Worm (Caenorhabditis elegans) whole organism, late embryonic: ENCODE measurements around the gene ebp-3.

ENCODE experiments used
- hlh-13 ChIP-seq: fragments of 200-800 bp; sonication (Bioruptor generic); optimal IDR thresholded peaks from 2 replicates; lab custom pipeline; 2018; ENCODE audit warnings: mild to moderate bottlenecking, missing genetic modification characterization, missing compliant biosample characterization
- unc-86 ChIP-seq: sonication (generic microtip); optimal IDR thresholded peaks from 2 replicates; lab custom pipeline; 2016; ENCODE audit warnings: missing genetic modification characterization, missing compliant biosample characterization

- no peak for TF ChIP-seq hlh-13 (GFP tag; lab: Kevin White, UChicago)
- no peak for TF ChIP-seq unc-86
Measured at ce11 chrV:18086783-18087182, 31.0 kb downstream of the ebp-3 start, which contains the start of gene slr-2.
